Fruit fly (Drosophila melanogaster): ENCODE measurements around the gene CG13361.

CG13361 gene

DNA sequence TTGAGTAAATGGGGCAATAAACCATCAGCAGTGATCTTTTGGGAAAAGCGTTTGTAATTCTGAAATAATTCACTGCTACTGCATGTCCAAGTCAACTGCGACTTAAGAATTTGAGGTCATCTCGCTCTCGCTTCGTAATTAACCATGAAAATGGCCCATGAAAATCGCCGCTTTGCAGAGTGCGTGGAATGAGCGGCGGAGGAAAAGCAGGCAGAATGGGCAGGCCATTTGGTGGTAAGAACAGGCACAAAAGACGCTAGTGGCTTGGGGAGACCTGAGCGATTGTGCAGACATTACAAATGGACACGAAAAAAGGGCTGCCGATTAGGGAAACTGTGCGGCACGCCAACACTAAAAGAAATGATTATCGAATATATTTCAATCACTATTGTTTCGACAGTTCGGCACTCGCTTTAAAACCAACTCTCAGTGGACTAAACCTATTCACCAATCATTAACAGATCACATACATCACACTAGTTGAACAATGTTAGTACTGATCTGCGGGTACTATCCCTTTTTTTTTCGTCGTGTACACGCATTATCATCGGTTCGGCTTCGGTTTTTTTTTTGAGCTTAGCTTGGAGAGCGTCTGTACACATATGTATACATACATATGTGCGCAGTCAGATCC, 18.1 kb upstream of the CG13361 start (continued):
- TF ChIP-seq CG16813 (GFP tag; IDR thresholded peaks at IDR 0.05; ENCODE audit: partially characterized antibody) (no peak), CG33557 (GFP tag; optimal IDR thresholded peaks at IDR 0.05) (no peak), CG10267 (tag; optimal IDR thresholded peaks at IDR 0.05) (peak; percentile 48), nau (GFP tag; optimal IDR thresholded peaks at IDR 0.05) (no peak), repo (GFP tag; optimal IDR thresholded peaks at IDR 0.05) (no peak), slbo (GFP tag; IDR thresholded peaks at IDR 0.05) (no peak), scrt (GFP tag; optimal IDR thresholded peaks at IDR 0.05) (no peak), bbx (GFP tag; IDR thresholded peaks at IDR 0.05; ENCODE audit: partially characterized antibody) (no peak), CG3726 (GFP tag; IDR thresholded peaks at IDR 0.05) (no peak), Scr (GFP tag; IDR thresholded peaks at IDR 0.05; ENCODE audit: partially characterized antibody) (no peak), Hsf (GFP tag; optimal IDR thresholded peaks at IDR 0.05) (peak; percentile 24), CG2199 (GFP tag; IDR thresholded peaks at IDR 0.05) (no peak), CG7839 (tag; optimal IDR thresholded peaks at IDR 0.05) (peak; percentile 56), gce (GFP tag; IDR thresholded peaks at IDR 0.05) (no peak), ro (GFP tag; IDR thresholded peaks at IDR 0.05) (no peak), NfI (GFP tag; optimal IDR thresholded peaks at IDR 0.05) (peak; percentile 1), CG17385 (GFP tag; optimal IDR thresholded peaks at IDR 0.05) (no peak), CG18764 (GFP tag; optimal IDR thresholded peaks at IDR 0.05) (no peak), Jarid2 (GFP tag; optimal IDR thresholded peaks at IDR 0.05) (peak; percentile 18), CG12236 (GFP tag; optimal IDR thresholded peaks at IDR 0.05) (no peak), ci (GFP tag; IDR thresholded peaks at IDR 0.05) (peak; percentile 63; the same call in 1 of the 3 replicates), Aef1 (GFP tag; IDR thresholded peaks at IDR 0.05) (no peak), pnt (GFP tag; optimal IDR thresholded peaks at IDR 0.05) (peak; percentile 31), Usf (GFP tag; optimal IDR thresholded peaks at IDR 0.05) (no peak), CG4820 (GFP tag; optimal IDR thresholded peaks at IDR 0.05) (peak; percentile 45), Ets97D (GFP tag; optimal IDR thresholded peaks at IDR 0.05) (no peak), Sox102F (GFP tag; optimal IDR thresholded peaks at IDR 0.05) (peak; percentile 54), Xbp1 (GFP tag; optimal IDR thresholded peaks at IDR 0.05) (peak; percentile 52), CHES-1-like (GFP tag; optimal IDR thresholded peaks at IDR 0.05) (peak; percentile 2), Dbx (GFP tag; IDR thresholded peaks at IDR 0.05) (no peak), CG6683 (GFP tag; optimal IDR thresholded peaks at IDR 0.05) (no peak), prd (optimal IDR thresholded peaks at IDR 0.05) (no peak), prd (GFP tag; IDR thresholded peaks at IDR 0.05) (peak; percentile 64; the same call in 2 of the 3 replicates), pita (GFP tag; optimal IDR thresholded peaks at IDR 0.05) (no peak), CG6765 (GFP tag; optimal IDR thresholded peaks at IDR 0.05) (no peak), CG2120 (GFP tag; optimal IDR thresholded peaks at IDR 0.05) (no peak), gem (tag; optimal IDR thresholded peaks at IDR 0.05) (peak; percentile 69), Dek (tag; optimal IDR thresholded peaks at IDR 0.05) (no peak), CG17612 (GFP tag; IDR thresholded peaks at IDR 0.05) (no peak), lola (GFP tag; optimal IDR thresholded peaks at IDR 0.05) (peak in 1 of 3 experiments; percentile 51), CG9609 (GFP tag; optimal IDR thresholded peaks at IDR 0.05) (no peak), MTF-1 (GFP tag; optimal IDR thresholded peaks at IDR 0.05; ENCODE audit: borderline replicate concordance) (no peak), CG11093 (GFP tag; IDR thresholded peaks at IDR 0.05) (0 out of 3 replicates have a peak, but pooled peaks have one; percentile 14), zen (tag; optimal IDR thresholded peaks at IDR 0.05) (peak; percentile 30), CG30020 (tag; optimal IDR thresholded peaks at IDR 0.05) (no peak), CG11247 (GFP tag; IDR thresholded peaks at IDR 0.05) (no peak), dysf (GFP tag; IDR thresholded peaks at IDR 0.05) (peak; percentile 34; the same call in 1 of the 3 replicates), CG18619 (GFP tag; optimal IDR thresholded peaks at IDR 0.05) (no peak), CG10274 (GFP tag; optimal IDR thresholded peaks at IDR 0.05) (no peak), CG11696 (GFP tag; IDR thresholded peaks at IDR 0.05) (no peak)

Data from whole organism, embryonic.